Worm (Caenorhabditis elegans): Measurements from ENCODE around the gene ZK105.12.
A peak's percentile ranks its signal among the peaks of the same experiment; 100 is the strongest.

- TF ChIP-seq ceh-82 (tag; optimal IDR thresholded peaks at IDR 0.05) (no peak), dmd-6 (GFP tag; IDR thresholded peaks at IDR 0.05) (peak; percentile 56)
Measured at ce11 chrV:7749708-7750107, 33.8 kb upstream of the ZK105.12 start.

Measured in whole organism, L4 larva.